Fruit fly (Drosophila melanogaster) whole organism, wandering third instar larva: Measurements from ENCODE around the gene cnc.

ENCODE experiments used
- Abd-B ChIP-seq: fragments of >200 bp; optimal IDR thresholded peaks from 2 replicates; lab custom pipeline; 2017; ENCODE audit warnings: missing biosample characterization, missing genetic modification characterization
- CG32264 ChIP-seq: fragments of 200-800 bp; sonication (Bioruptor generic); optimal IDR thresholded peaks from 2 replicates; lab custom pipeline; 2016; ENCODE audit warnings: missing biosample characterization, missing genetic modification characterization
- CG9705 ChIP-seq: fragments of 200-800 bp; sonication (Bioruptor generic); optimal IDR thresholded peaks from 2 replicates; lab custom pipeline; 2018; ENCODE audit warnings: missing biosample characterization, mild to moderate bottlenecking, missing genetic modification characterization
- CrebA ChIP-seq: fragments of 200-800 bp; sonication (Bioruptor generic); optimal IDR thresholded peaks from 2 replicates; lab custom pipeline; 2016; ENCODE audit warnings: missing biosample characterization, mild to moderate bottlenecking, missing genetic modification characterization, borderline replicate concordance
- Dfd ChIP-seq: fragments of >200 bp; optimal IDR thresholded peaks from 2 replicates; lab custom pipeline; 2017; ENCODE audit warnings: missing biosample characterization, missing genetic modification characterization
- Dif ChIP-seq: fragments of 200-275, 200-300 bp; sonication (Bioruptor generic); optimal IDR thresholded peaks from 2 replicates; lab custom pipeline; 2018; ENCODE audit warnings: missing biosample characterization, missing genetic modification characterization; ENCODE audit not compliant: partially characterized antibody
- GATAd ChIP-seq: sonication (Bioruptor generic); optimal IDR thresholded peaks from 2 replicates; lab custom pipeline; 2016; ENCODE audit warnings: missing biosample characterization, missing genetic modification characterization
- HLH106 ChIP-seq: fragments of 200-800 bp; optimal IDR thresholded peaks from 3 replicates; lab custom pipeline; 2019; ENCODE audit warnings: missing biosample characterization, mild to moderate bottlenecking, missing genetic modification characterization, moderate library complexity
- Hnf4 ChIP-seq: fragments of 200-800 bp; sonication (Bioruptor generic); optimal IDR thresholded peaks from 2 replicates; lab custom pipeline; 2016; ENCODE audit warnings: missing biosample characterization, mild to moderate bottlenecking, missing genetic modification characterization
- Hr78 ChIP-seq: fragments of >200 bp; optimal IDR thresholded peaks from 2 replicates; lab custom pipeline; 2017; ENCODE audit warnings: missing biosample characterization, missing genetic modification characterization
- Hr83 ChIP-seq: fragments of 200-300 bp; sonication (Bioruptor generic); optimal IDR thresholded peaks from 2 replicates; lab custom pipeline; 2016; ENCODE audit warnings: missing biosample characterization, mild to moderate bottlenecking, missing genetic modification characterization, moderate library complexity; ENCODE audit not compliant: poor library complexity, severe bottlenecking
- Jra ChIP-seq: sonication (Bioruptor generic); optimal IDR thresholded peaks from 2 replicates; lab custom pipeline; 2016; ENCODE audit warnings: missing biosample characterization, missing genetic modification characterization
- Mio ChIP-seq: sonication (Bioruptor generic); optimal IDR thresholded peaks from 2 replicates; lab custom pipeline; 2016; ENCODE audit warnings: missing biosample characterization, missing genetic modification characterization
- Myc ChIP-seq: fragments of >200 bp; optimal IDR thresholded peaks from 2 replicates; lab custom pipeline; 2017
- N ChIP-seq: fragments of >200 bp; optimal IDR thresholded peaks from 2 replicates; lab custom pipeline; 2018; ENCODE audit warnings: missing biosample characterization, missing external identifiers, missing genetic modification characterization
- OdsH ChIP-seq: fragments of 200-800 bp; sonication (Bioruptor generic); optimal IDR thresholded peaks from 2 replicates; lab custom pipeline; 2016; ENCODE audit warnings: missing biosample characterization, mild to moderate bottlenecking, missing genetic modification characterization
- Rel ChIP-seq, 2 experiments: fragments of 200-800 bp; sonication (Bioruptor generic) in 1 of 2; optimal IDR thresholded peaks; 2 replicates in 1 of 2; 3 replicates in 1 of 2; lab custom pipeline; 2016 to 2019; ENCODE audit warnings: mild to moderate bottlenecking in 2 of 2, missing biosample characterization in 2 of 2, missing genetic modification characterization in 2 of 2, moderate library complexity in 1 of 2
- Sp1 ChIP-seq: fragments of 200-800 bp; sonication (Bioruptor generic); optimal IDR thresholded peaks from 3 replicates; lab custom pipeline; 2019; ENCODE audit warnings: missing biosample characterization, mild to moderate bottlenecking, missing genetic modification characterization, moderate library complexity
- Vsx2 ChIP-seq: fragments of 200-300, 225-300 bp; sonication (Bioruptor generic); optimal IDR thresholded peaks from 2 replicates; lab custom pipeline; 2018; ENCODE audit warnings: missing biosample characterization, missing genetic modification characterization; ENCODE audit not compliant: partially characterized antibody
- br ChIP-seq: fragments of 200-800 bp; sonication (Bioruptor generic); optimal IDR thresholded peaks from 2 replicates; lab custom pipeline; 2016; ENCODE audit warnings: missing biosample characterization, missing genetic modification characterization
- brk ChIP-seq: fragments of 200-800 bp; sonication (Bioruptor generic); optimal IDR thresholded peaks from 2 replicates; lab custom pipeline; 2016; ENCODE audit warnings: missing biosample characterization, mild to moderate bottlenecking, missing genetic modification characterization
- dl ChIP-seq, 2 experiments: fragments of 175-275, 200-275 bp in 1 of 2; fragments of 200-275 bp in 1 of 2; sonication (Bioruptor generic); optimal IDR thresholded peaks; lab custom pipeline; 2018; ENCODE audit warnings: mild to moderate bottlenecking in 2 of 2, missing biosample characterization in 2 of 2, missing genetic modification characterization in 2 of 2, moderate library complexity in 2 of 2; ENCODE audit not compliant: partially characterized antibody in 2 of 2, insufficient read depth in 1 of 2
- dmrt93B ChIP-seq: fragments of 200-800 bp; sonication (Bioruptor generic); optimal IDR thresholded peaks from 2 replicates; lab custom pipeline; 2018; ENCODE audit warnings: missing biosample characterization, mild to moderate bottlenecking, missing genetic modification characterization
- dsf ChIP-seq: sonication (Bioruptor generic); optimal IDR thresholded peaks from 2 replicates; lab custom pipeline; 2016; ENCODE audit warnings: missing biosample characterization, missing genetic modification characterization, borderline replicate concordance
- ey ChIP-seq: fragments of 200-800 bp; sonication (Bioruptor generic); optimal IDR thresholded peaks from 2 replicates; lab custom pipeline; 2016; ENCODE audit warnings: missing biosample characterization, missing genetic modification characterization
- foxo ChIP-seq, 2 experiments: fragments of 200-800 bp; sonication (Bioruptor generic); optimal IDR thresholded peaks; 2 replicates in 1 of 2; 3 replicates in 1 of 2; lab custom pipeline; 2016 to 2017; ENCODE audit warnings: missing biosample characterization in 2 of 2, missing genetic modification characterization in 2 of 2
- fru ChIP-seq: fragments of 200-800 bp; sonication (Bioruptor generic); optimal IDR thresholded peaks from 3 replicates; lab custom pipeline; 2016; ENCODE audit warnings: missing biosample characterization, mild to moderate bottlenecking, missing genetic modification characterization
- h ChIP-seq: fragments of 200-800 bp; sonication (Bioruptor generic); optimal IDR thresholded peaks from 3 replicates; lab custom pipeline; 2016; ENCODE audit warnings: missing biosample characterization, mild to moderate bottlenecking, missing genetic modification characterization
- jim ChIP-seq: fragments of 175-275, 200-325 bp; sonication (Bioruptor generic); optimal IDR thresholded peaks from 2 replicates; lab custom pipeline; 2016; ENCODE audit warnings: missing biosample characterization, mild to moderate bottlenecking, missing genetic modification characterization
- lola ChIP-seq: fragments of >200 bp; optimal IDR thresholded peaks from 2 replicates; lab custom pipeline; 2017; ENCODE audit warnings: missing biosample characterization, missing genetic modification characterization
- pan ChIP-seq: fragments of >200 bp; optimal IDR thresholded peaks from 2 replicates; lab custom pipeline; 2017
- psq ChIP-seq: fragments of 200-800 bp; sonication (Bioruptor generic); optimal IDR thresholded peaks from 3 replicates; lab custom pipeline; 2017; ENCODE audit warnings: missing biosample characterization, mild to moderate bottlenecking, missing genetic modification characterization, moderate library complexity
- rgr ChIP-seq: fragments of 200-800 bp; sonication (Bioruptor generic); optimal IDR thresholded peaks from 3 replicates; lab custom pipeline; 2016; ENCODE audit warnings: missing biosample characterization, mild to moderate bottlenecking, missing genetic modification characterization
- sage ChIP-seq: fragments of 200-800 bp; sonication (Bioruptor generic); optimal IDR thresholded peaks from 2 replicates; lab custom pipeline; 2016; ENCODE audit warnings: missing biosample characterization, mild to moderate bottlenecking, missing genetic modification characterization
- sv ChIP-seq: fragments of 200-800 bp; sonication (Bioruptor generic); optimal IDR thresholded peaks from 3 replicates; lab custom pipeline; 2016; ENCODE audit warnings: missing biosample characterization, missing genetic modification characterization
- tai ChIP-seq: sonication (Bioruptor generic); optimal IDR thresholded peaks from 2 replicates; lab custom pipeline; 2016; ENCODE audit warnings: missing biosample characterization, missing genetic modification characterization
- usp ChIP-seq: fragments of >200 bp; optimal IDR thresholded peaks from 2 replicates; lab custom pipeline; 2017; ENCODE audit warnings: missing biosample characterization, missing genetic modification characterization
- woc ChIP-seq: sonication (Bioruptor generic); optimal IDR thresholded peaks from 2 replicates; lab custom pipeline; 2016; ENCODE audit warnings: missing biosample characterization, mild to moderate bottlenecking, missing genetic modification characterization

The cnc gene

DNA sequence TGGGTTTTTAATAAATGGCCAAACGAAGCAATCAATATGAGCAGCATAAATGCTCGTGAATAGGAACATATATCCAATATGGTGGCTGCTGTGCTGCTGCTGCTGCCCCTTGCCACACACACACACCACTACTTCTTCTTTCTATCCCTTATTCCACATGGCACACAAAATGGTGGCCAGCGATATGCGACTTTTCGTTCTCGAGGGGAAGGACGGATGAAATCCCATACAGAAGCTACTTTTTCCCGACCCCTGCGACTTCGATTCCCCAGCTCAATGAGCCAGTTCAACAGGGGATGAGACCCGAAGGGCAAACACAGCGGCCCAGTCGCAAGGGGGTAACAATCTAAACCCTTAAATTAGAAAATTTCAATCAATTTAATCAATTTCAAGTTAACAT is 19.3 kb downstream of the cnc start:
- TF ChIP-seq CrebA (GFP tag; lab: Kevin White, UChicago) (no peak), Hr78 (no peak)

DNA sequence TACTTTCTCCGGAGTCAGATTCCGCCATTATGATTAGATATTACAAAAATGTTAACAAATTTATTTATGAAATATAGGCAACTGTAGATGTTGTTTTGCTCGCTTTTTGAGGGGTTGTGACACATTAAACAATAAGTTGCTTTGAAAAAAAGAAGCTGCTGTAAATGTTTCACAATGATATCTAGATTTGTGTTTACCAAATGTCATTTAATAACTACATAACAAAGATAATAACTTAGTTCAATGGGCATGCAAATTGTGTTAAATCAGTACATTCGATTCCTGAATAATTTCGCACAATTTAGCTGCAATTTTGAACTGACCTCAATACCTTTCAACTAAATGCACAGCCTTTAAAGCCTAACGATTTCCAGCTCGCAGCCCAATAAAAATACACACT is 22.6 kb downstream of the cnc start, which contains the start of gene fzo:
TSS of gene fzo (minus strand) at position 101 of the 400 bp plus-strand sequence.
- TF ChIP-seq Vsx2 (GFP tag; lab: Kevin White, UChicago): no peak

DNA sequence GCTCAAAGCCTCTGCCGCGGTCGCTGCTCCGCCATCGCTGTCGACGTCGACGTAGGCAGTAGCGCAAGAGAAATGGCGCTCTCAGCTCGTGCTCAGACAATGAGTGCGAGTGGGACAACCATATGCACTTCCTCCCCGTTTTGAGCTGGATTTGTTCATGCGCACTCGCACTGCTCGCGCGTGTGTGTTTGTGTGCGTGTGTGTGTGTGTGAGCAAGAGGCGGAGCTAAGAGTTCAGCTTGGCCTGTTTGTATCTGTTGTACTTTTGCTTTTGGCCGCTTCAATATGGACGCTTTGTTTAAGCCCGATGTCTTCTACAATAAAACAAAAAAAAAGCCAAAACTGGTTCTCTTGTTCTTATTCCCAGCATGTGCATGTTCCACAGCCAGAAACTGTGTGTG is 25.4 kb downstream of the cnc start:
- TF ChIP-seq rgr (GFP tag; lab: Kevin White, UChicago): peak; percentile 33
- TF ChIP-seq Dif (GFP tag; lab: Kevin White, UChicago): peak; percentile 36
- no peak for TF ChIP-seq h
- no peak for TF ChIP-seq dsf (GFP tag; lab: Kevin White, UChicago)
- TF ChIP-seq pan (lab: Kevin White, UChicago): no peak
- TF ChIP-seq jim (GFP tag; lab: Kevin White, UChicago): no peak
- no peak for TF ChIP-seq Hnf4 (GFP tag; lab: Kevin White, UChicago)
- TF ChIP-seq psq (GFP tag; lab: Kevin White, UChicago): no peak
- TF ChIP-seq dl (GFP tag; optimal IDR thresholded peaks at IDR 0.05; lab: Kevin White, UChicago; ENCODE audit: insufficient read depth in 1 of 2, partially characterized antibody in 2 of 2): no peak
- no peak for TF ChIP-seq ey (GFP tag; lab: Kevin White, UChicago)
- peak; percentile 32 for TF ChIP-seq HLH106 (tag; lab: Kevin White, UChicago)
- no peak for TF ChIP-seq brk (GFP tag; lab: Kevin White, UChicago)
- no peak for TF ChIP-seq usp (GFP tag; lab: Kevin White, UChicago)
- TF ChIP-seq sage (GFP tag; lab: Kevin White, UChicago): no peak
- TF ChIP-seq N (GFP tag; lab: Kevin White, UChicago): no peak
- TF ChIP-seq Rel (GFP tag; optimal IDR thresholded peaks at IDR 0.05; lab: Kevin White, UChicago): no peak
- TF ChIP-seq Rel (tag; optimal IDR thresholded peaks at IDR 0.05; lab: Kevin White, UChicago): peak; percentile 46
- no peak for TF ChIP-seq sv (GFP tag; lab: Kevin White, UChicago)
- peak; percentile 35 for TF ChIP-seq CG9705 (GFP tag; lab: Kevin White, UChicago)
- no peak for TF ChIP-seq Myc (lab: Kevin White, UChicago)
- TF ChIP-seq br (GFP tag; lab: Kevin White, UChicago): no peak
- TF ChIP-seq dmrt93B (GFP tag; lab: Kevin White, UChicago): no peak
- TF ChIP-seq CG32264: no peak
- no peak for TF ChIP-seq foxo (GFP tag; optimal IDR thresholded peaks at IDR 0.05; lab: Kevin White, UChicago)
- TF ChIP-seq OdsH (GFP tag; lab: Kevin White, UChicago): no peak
- TF ChIP-seq Dfd (GFP tag; lab: Kevin White, UChicago): no peak
- no peak for TF ChIP-seq tai (GFP tag; lab: Kevin White, UChicago)
- TF ChIP-seq Hr83 (GFP tag; lab: Kevin White, UChicago): no peak
- no peak for TF ChIP-seq lola
- TF ChIP-seq CrebA (GFP tag; lab: Kevin White, UChicago): no peak
- TF ChIP-seq Abd-B (GFP tag; lab: Kevin White, UChicago): no peak
- TF ChIP-seq Jra (GFP tag; lab: Kevin White, UChicago): no peak
- no peak for TF ChIP-seq GATAd (GFP tag; lab: Kevin White, UChicago)
- TF ChIP-seq Mio (GFP tag; lab: Kevin White, UChicago): no peak
- TF ChIP-seq Sp1 (GFP tag; lab: Kevin White, UChicago): peak; percentile 58
- TF ChIP-seq woc: no peak
- TF ChIP-seq Hr78: no peak
- no peak for TF ChIP-seq fru (GFP tag; lab: Kevin White, UChicago)
- TF ChIP-seq Vsx2 (GFP tag; lab: Kevin White, UChicago): no peak
